Fruit fly (Drosophila melanogaster) whole organism, wandering third instar larva: ENCODE data around the gene CG3104.

Experiments used
- Abd-B ChIP-seq: fragments of >200 bp; optimal IDR thresholded peaks from 2 replicates; lab custom pipeline; 2017; ENCODE audit warnings: missing biosample characterization, missing genetic modification characterization
- CG32264 ChIP-seq: fragments of 200-800 bp; sonication (Bioruptor generic); optimal IDR thresholded peaks from 2 replicates; lab custom pipeline; 2016; ENCODE audit warnings: missing biosample characterization, missing genetic modification characterization
- CrebA ChIP-seq: fragments of 200-800 bp; sonication (Bioruptor generic); optimal IDR thresholded peaks from 2 replicates; lab custom pipeline; 2016; ENCODE audit warnings: missing biosample characterization, mild to moderate bottlenecking, missing genetic modification characterization, borderline replicate concordance
- Dfd ChIP-seq: fragments of >200 bp; optimal IDR thresholded peaks from 2 replicates; lab custom pipeline; 2017; ENCODE audit warnings: missing biosample characterization, missing genetic modification characterization
- Dif ChIP-seq: fragments of 200-275, 200-300 bp; sonication (Bioruptor generic); optimal IDR thresholded peaks from 2 replicates; lab custom pipeline; 2018; ENCODE audit warnings: missing biosample characterization, missing genetic modification characterization; ENCODE audit not compliant: partially characterized antibody
- GATAd ChIP-seq: sonication (Bioruptor generic); optimal IDR thresholded peaks from 2 replicates; lab custom pipeline; 2016; ENCODE audit warnings: missing biosample characterization, missing genetic modification characterization
- Hnf4 ChIP-seq: fragments of 200-800 bp; sonication (Bioruptor generic); optimal IDR thresholded peaks from 2 replicates; lab custom pipeline; 2016; ENCODE audit warnings: missing biosample characterization, mild to moderate bottlenecking, missing genetic modification characterization
- Hr83 ChIP-seq: fragments of 200-300 bp; sonication (Bioruptor generic); optimal IDR thresholded peaks from 2 replicates; lab custom pipeline; 2016; ENCODE audit warnings: missing biosample characterization, mild to moderate bottlenecking, missing genetic modification characterization, moderate library complexity; ENCODE audit not compliant: poor library complexity, severe bottlenecking
- Jra ChIP-seq: sonication (Bioruptor generic); optimal IDR thresholded peaks from 2 replicates; lab custom pipeline; 2016; ENCODE audit warnings: missing biosample characterization, missing genetic modification characterization
- Mio ChIP-seq: sonication (Bioruptor generic); optimal IDR thresholded peaks from 2 replicates; lab custom pipeline; 2016; ENCODE audit warnings: missing biosample characterization, missing genetic modification characterization
- Myc ChIP-seq: fragments of >200 bp; optimal IDR thresholded peaks from 2 replicates; lab custom pipeline; 2017
- N ChIP-seq: fragments of >200 bp; optimal IDR thresholded peaks from 2 replicates; lab custom pipeline; 2018; ENCODE audit warnings: missing biosample characterization, missing external identifiers, missing genetic modification characterization
- Rel ChIP-seq, 2 experiments: fragments of 200-800 bp; sonication (Bioruptor generic) in 1 of 2; optimal IDR thresholded peaks; 2 replicates in 1 of 2; 3 replicates in 1 of 2; lab custom pipeline; 2016 to 2019; ENCODE audit warnings: mild to moderate bottlenecking in 2 of 2, missing biosample characterization in 2 of 2, missing genetic modification characterization in 2 of 2, moderate library complexity in 1 of 2
- Sp1 ChIP-seq: fragments of 200-800 bp; sonication (Bioruptor generic); optimal IDR thresholded peaks from 3 replicates; lab custom pipeline; 2019; ENCODE audit warnings: missing biosample characterization, mild to moderate bottlenecking, missing genetic modification characterization, moderate library complexity
- Vsx2 ChIP-seq: fragments of 200-300, 225-300 bp; sonication (Bioruptor generic); optimal IDR thresholded peaks from 2 replicates; lab custom pipeline; 2018; ENCODE audit warnings: missing biosample characterization, missing genetic modification characterization; ENCODE audit not compliant: partially characterized antibody
- brk ChIP-seq: fragments of 200-800 bp; sonication (Bioruptor generic); optimal IDR thresholded peaks from 2 replicates; lab custom pipeline; 2016; ENCODE audit warnings: missing biosample characterization, mild to moderate bottlenecking, missing genetic modification characterization
- dl ChIP-seq, 2 experiments: fragments of 175-275, 200-275 bp in 1 of 2; fragments of 200-275 bp in 1 of 2; sonication (Bioruptor generic); optimal IDR thresholded peaks; lab custom pipeline; 2018; ENCODE audit warnings: mild to moderate bottlenecking in 2 of 2, missing biosample characterization in 2 of 2, missing genetic modification characterization in 2 of 2, moderate library complexity in 2 of 2; ENCODE audit not compliant: partially characterized antibody in 2 of 2, insufficient read depth in 1 of 2
- ey ChIP-seq: fragments of 200-800 bp; sonication (Bioruptor generic); optimal IDR thresholded peaks from 2 replicates; lab custom pipeline; 2016; ENCODE audit warnings: missing biosample characterization, missing genetic modification characterization
- foxo ChIP-seq, 2 experiments: fragments of 200-800 bp; sonication (Bioruptor generic); optimal IDR thresholded peaks; 2 replicates in 1 of 2; 3 replicates in 1 of 2; lab custom pipeline; 2016 to 2017; ENCODE audit warnings: missing biosample characterization in 2 of 2, missing genetic modification characterization in 2 of 2
- fru ChIP-seq: fragments of 200-800 bp; sonication (Bioruptor generic); optimal IDR thresholded peaks from 3 replicates; lab custom pipeline; 2016; ENCODE audit warnings: missing biosample characterization, mild to moderate bottlenecking, missing genetic modification characterization
- h ChIP-seq: fragments of 200-800 bp; sonication (Bioruptor generic); optimal IDR thresholded peaks from 3 replicates; lab custom pipeline; 2016; ENCODE audit warnings: missing biosample characterization, mild to moderate bottlenecking, missing genetic modification characterization
- psq ChIP-seq: fragments of 200-800 bp; sonication (Bioruptor generic); optimal IDR thresholded peaks from 3 replicates; lab custom pipeline; 2017; ENCODE audit warnings: missing biosample characterization, mild to moderate bottlenecking, missing genetic modification characterization, moderate library complexity
- rgr ChIP-seq: fragments of 200-800 bp; sonication (Bioruptor generic); optimal IDR thresholded peaks from 3 replicates; lab custom pipeline; 2016; ENCODE audit warnings: missing biosample characterization, mild to moderate bottlenecking, missing genetic modification characterization
- usp ChIP-seq: fragments of >200 bp; optimal IDR thresholded peaks from 2 replicates; lab custom pipeline; 2017; ENCODE audit warnings: missing biosample characterization, missing genetic modification characterization

CG3104 gene

dm6 chr2L:2865560-2866309 is 10.2 kb upstream of the CG3104 start:
- TF ChIP-seq Rel (GFP tag; optimal IDR thresholded peaks at IDR 0.05; lab: Kevin White, UChicago) (no peak), Rel (tag; optimal IDR thresholded peaks at IDR 0.05; lab: Kevin White, UChicago) (peak; percentile 51), Hnf4 (GFP tag; lab: Kevin White, UChicago) (peak; percentile 12), Dif (GFP tag; lab: Kevin White, UChicago) (no peak)

- TF ChIP-seq Hr83 (GFP tag; lab: Kevin White, UChicago) (peak; percentile 52), h (peak; percentile 18), Abd-B (GFP tag; lab: Kevin White, UChicago) (no peak), fru (GFP tag; lab: Kevin White, UChicago) (no peak), rgr (GFP tag; lab: Kevin White, UChicago) (peak; percentile 34), ey (GFP tag; lab: Kevin White, UChicago) (no peak)
Measured at dm6 chr2L:2864601-2865000, 9.0 kb upstream of the CG3104 start.

dm6 chr2L:2862621-2862962 is 7.0 kb upstream of the CG3104 start:
- TF ChIP-seq CrebA (GFP tag; lab: Kevin White, UChicago) = no peak
- no peak for TF ChIP-seq CG32264 (GFP tag; lab: Kevin White, UChicago)
- TF ChIP-seq Sp1 (GFP tag; lab: Kevin White, UChicago) = no peak
- no peak for TF ChIP-seq psq
- no peak for TF ChIP-seq N
- TF ChIP-seq Dfd = no peak
- no peak for TF ChIP-seq fru (GFP tag; lab: Kevin White, UChicago)
- no peak for TF ChIP-seq Jra (GFP tag; lab: Kevin White, UChicago)
- TF ChIP-seq dl (GFP tag; optimal IDR thresholded peaks at IDR 0.05; lab: Kevin White, UChicago; ENCODE audit: insufficient read depth in 1 of 2, partially characterized antibody in 2 of 2) = no peak
- TF ChIP-seq Mio = no peak
- no peak for TF ChIP-seq GATAd (GFP tag; lab: Kevin White, UChicago)
- TF ChIP-seq Vsx2 = no peak
- no peak for TF ChIP-seq usp
- TF ChIP-seq, all 38 proteins: peak for 0

DNA sequence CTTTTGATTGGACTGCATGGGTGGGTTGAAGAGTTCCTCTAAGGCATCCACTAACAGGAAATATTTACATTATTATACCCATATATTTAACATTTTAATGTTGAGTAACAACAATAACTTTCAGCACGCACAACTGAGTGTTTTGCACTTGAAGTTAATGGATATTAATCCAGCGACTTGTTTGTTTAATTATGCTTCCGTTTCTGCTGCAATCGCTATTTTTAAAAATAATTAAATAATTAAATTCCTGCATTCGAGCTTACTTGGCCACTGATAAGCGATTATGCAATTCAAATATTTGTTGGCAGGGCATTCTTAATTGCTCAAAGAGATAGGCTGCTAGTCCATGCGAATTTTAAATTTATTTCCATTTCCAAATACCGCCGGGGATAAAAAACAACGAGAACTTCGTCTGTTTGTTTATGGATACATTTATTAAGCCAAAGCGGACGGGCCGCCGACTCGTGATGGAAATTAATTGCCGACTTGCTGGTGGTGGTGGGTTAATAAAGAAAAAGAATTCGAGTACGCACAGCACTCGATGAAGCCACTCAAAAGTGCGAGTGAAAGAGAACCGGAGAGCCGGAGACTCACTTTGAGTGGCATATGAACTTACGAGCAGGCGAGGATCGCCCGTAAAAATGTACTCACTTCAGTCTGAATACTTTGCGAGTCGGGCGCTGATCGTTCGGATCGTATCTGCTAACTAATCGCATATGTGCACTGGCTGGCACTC is 6.5 kb upstream of the CG3104 start:
- TF ChIP-seq foxo (GFP tag; optimal IDR thresholded peaks at IDR 0.05; lab: Kevin White, UChicago) = peak in 1 of 2 experiments; percentile 2
- TF ChIP-seq rgr (GFP tag; lab: Kevin White, UChicago) = peak; percentile 8
- peak; percentile 47 to 53 for TF ChIP-seq dl (GFP tag; optimal IDR thresholded peaks at IDR 0.05; lab: Kevin White, UChicago; ENCODE audit: insufficient read depth in 1 of 2, partially characterized antibody in 2 of 2)
- peak; percentile 1 for TF ChIP-seq h
- no peak for TF ChIP-seq brk
- no peak for TF ChIP-seq Hnf4 (GFP tag; lab: Kevin White, UChicago)
- TF ChIP-seq CG32264 (GFP tag; lab: Kevin White, UChicago) = no peak
- TF ChIP-seq fru (GFP tag; lab: Kevin White, UChicago) = peak; percentile 25
- TF ChIP-seq Dif (GFP tag; lab: Kevin White, UChicago) = peak; percentile 76
- no peak for TF ChIP-seq Myc (lab: Kevin White, UChicago)
- TF ChIP-seq, all 38 proteins: peak for 6

DNA sequence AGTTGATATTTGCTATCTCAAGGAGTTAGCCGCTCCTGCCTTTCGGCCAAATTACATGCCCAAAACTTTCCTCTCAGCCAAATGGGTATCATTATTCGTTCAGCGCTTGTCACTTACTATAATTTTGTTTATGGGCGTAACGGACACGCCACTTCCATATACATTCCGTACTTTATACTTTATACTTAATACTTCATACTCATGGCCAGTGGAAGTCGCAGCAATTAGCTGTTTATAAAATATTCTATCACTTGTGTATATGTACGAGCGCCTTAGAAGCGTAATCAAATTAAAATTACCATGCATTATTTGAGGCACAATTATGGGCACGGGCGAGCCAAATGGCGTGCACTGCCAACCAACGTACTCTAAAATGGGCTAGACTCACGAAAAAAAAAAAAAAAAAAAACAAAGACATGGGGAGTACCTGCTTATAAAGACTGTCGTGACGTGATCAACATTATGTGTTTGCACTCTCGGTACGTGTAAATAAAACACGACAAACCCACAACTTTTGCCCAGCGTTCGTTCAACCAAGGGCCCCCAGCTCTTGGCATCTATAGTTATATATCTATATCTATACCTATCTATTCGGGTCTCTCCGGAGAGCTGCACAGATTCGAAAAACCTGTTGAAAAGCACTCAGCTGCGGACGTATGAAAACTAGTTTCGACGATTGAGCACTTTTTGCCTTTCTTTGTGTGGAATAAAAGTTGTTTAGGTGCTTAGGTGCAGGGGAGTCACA is 5.7 kb upstream of the CG3104 start:
- peak; percentile 32 for TF ChIP-seq Hr83 (GFP tag; lab: Kevin White, UChicago)
- TF ChIP-seq Jra (GFP tag; lab: Kevin White, UChicago) = no peak
